Fruit fly (Drosophila melanogaster) whole organism, embryonic: Measurements from ENCODE around the gene Sgsh.

ENCODE experiments used
- ATbp ChIP-seq: fragments of 200-800 bp; sonication (Bioruptor generic); optimal IDR thresholded peaks from 2 replicates; lab custom pipeline; 2017; ENCODE audit warnings: missing biosample characterization, mild to moderate bottlenecking, missing genetic modification characterization, missing genetic modification reagents
- Abd-B ChIP-seq: fragments of 200-800 bp; sonication (Bioruptor generic); optimal IDR thresholded peaks from 2 replicates; lab custom pipeline; 2018; ENCODE audit warnings: missing biosample characterization, mild to moderate bottlenecking, missing genetic modification characterization, moderate library complexity
- C15 ChIP-seq: fragments of 200-800 bp; sonication (Bioruptor generic); IDR thresholded peaks from 3 replicates; pipeline ENCODE4 v1.3.6; 2022; ENCODE audit warnings: missing biosample characterization, missing genetic modification characterization
- CG12659 ChIP-seq: fragments of 200-800 bp; sonication (Bioruptor generic); optimal IDR thresholded peaks from 3 replicates; lab custom pipeline; 2017; ENCODE audit warnings: mild to moderate bottlenecking, missing biosample characterization, missing genetic modification reagents, missing genetic modification characterization
- CG15696 ChIP-seq: fragments of 200-800 bp; sonication (Bioruptor generic); optimal IDR thresholded peaks from 2 replicates; lab custom pipeline; 2019; ENCODE audit warnings: missing biosample characterization, mild to moderate bottlenecking, missing genetic modification characterization, moderate library complexity
- CG17359 ChIP-seq: fragments of 200-800 bp; sonication (Bioruptor generic); optimal IDR thresholded peaks from 3 replicates; lab custom pipeline; 2018; ENCODE audit warnings: missing biosample characterization, mild to moderate bottlenecking, missing genetic modification characterization, moderate library complexity
- CG17912 ChIP-seq: fragments of 200-800 bp; sonication (Bioruptor generic); optimal IDR thresholded peaks from 2 replicates; lab custom pipeline; 2018; ENCODE audit warnings: missing biosample characterization, mild to moderate bottlenecking, missing genetic modification characterization
- CG2129 ChIP-seq: fragments of 200-800 bp; sonication (Bioruptor generic); IDR thresholded peaks from 2 replicates; pipeline ENCODE4 v1.3.6; 2022; ENCODE audit warnings: missing biosample characterization, missing genetic modification characterization; ENCODE audit not compliant: partially characterized antibody
- CG2678 ChIP-seq: fragments of 200-800 bp; sonication (Bioruptor generic); optimal IDR thresholded peaks from 3 replicates; lab custom pipeline; 2019; ENCODE audit warnings: missing biosample characterization, mild to moderate bottlenecking, missing genetic modification characterization, moderate library complexity
- CG3281 ChIP-seq: fragments of 200-800 bp; sonication (Bioruptor generic); optimal IDR thresholded peaks from 3 replicates; lab custom pipeline; 2017; ENCODE audit warnings: missing biosample characterization, mild to moderate bottlenecking, missing genetic modification characterization
- CG33213 ChIP-seq: fragments of 200-800 bp; sonication (Bioruptor generic); optimal IDR thresholded peaks from 3 replicates; lab custom pipeline; 2016; ENCODE audit warnings: missing biosample characterization, missing genetic modification characterization
- CG4617 ChIP-seq: fragments of 200-800 bp; sonication (Bioruptor generic); optimal IDR thresholded peaks from 3 replicates; lab custom pipeline; 2016; ENCODE audit warnings: missing biosample characterization, missing genetic modification characterization, borderline replicate concordance
- CG7357 ChIP-seq: fragments of 200-800 bp; sonication (Bioruptor generic); IDR thresholded peaks from 3 replicates; pipeline ENCODE4 v1.3.6; 2022; ENCODE audit warnings: missing biosample characterization, missing genetic modification characterization
- CG7556 ChIP-seq: fragments of 200-800 bp; sonication (Bioruptor generic); optimal IDR thresholded peaks from 2 replicates; lab custom pipeline; 2017; ENCODE audit warnings: missing biosample characterization, mild to moderate bottlenecking, missing genetic modification characterization
- CG7963 ChIP-seq: fragments of 200-800 bp; sonication (Bioruptor generic); IDR thresholded peaks from 3 replicates; pipeline ENCODE4 v1.3.6; 2022; ENCODE audit warnings: missing biosample characterization, missing genetic modification characterization; ENCODE audit not compliant: partially characterized antibody
- CG9609 ChIP-seq: fragments of 200-800 bp; sonication (Bioruptor generic); optimal IDR thresholded peaks from 3 replicates; lab custom pipeline; 2016; ENCODE audit warnings: missing biosample characterization, missing genetic modification characterization
- CG9876 ChIP-seq: fragments of 200-800 bp; sonication (Bioruptor generic); optimal IDR thresholded peaks from 2 replicates; lab custom pipeline; 2016; ENCODE audit warnings: missing biosample characterization, missing genetic modification characterization
- Camta ChIP-seq: fragments of 200-800 bp; sonication (Bioruptor generic); optimal IDR thresholded peaks from 2 replicates; lab custom pipeline; 2016; ENCODE audit warnings: missing biosample characterization, missing genetic modification characterization
- Dll ChIP-seq: fragments of 200-800 bp; sonication (Bioruptor generic); IDR thresholded peaks from 4 replicates; pipeline ENCODE4 v1.3.6; 2022; ENCODE audit warnings: missing biosample characterization, missing genetic modification characterization; ENCODE audit not compliant: partially characterized antibody
- Ets65A ChIP-seq: fragments of 200-800 bp; sonication (Bioruptor generic); peaks from one replicate; lab custom pipeline; 2016; ENCODE audit warnings: missing biosample characterization, missing genetic modification characterization
- Ets97D ChIP-seq: fragments of 200-800 bp; sonication (Bioruptor generic); optimal IDR thresholded peaks from 3 replicates; lab custom pipeline; 2016; ENCODE audit warnings: missing biosample characterization, missing genetic modification characterization
- Hr51 ChIP-seq, 2 experiments: fragments of 200-800 bp; sonication (Bioruptor generic); optimal IDR thresholded peaks; 2 replicates in 1 of 2; 3 replicates in 1 of 2; lab custom pipeline; 2016 to 2018; ENCODE audit warnings: missing biosample characterization in 2 of 2, missing genetic modification characterization in 2 of 2, mild to moderate bottlenecking in 1 of 2, moderate library complexity in 1 of 2
- Kr ChIP-seq: fragments of 200-800 bp; sonication (Bioruptor generic); optimal IDR thresholded peaks from 2 replicates; lab custom pipeline; 2017; ENCODE audit warnings: missing biosample characterization, mild to moderate bottlenecking, missing genetic modification characterization
- NC2β ChIP-seq: fragments of 200-800 bp; sonication (Bioruptor generic); optimal IDR thresholded peaks from 2 replicates; lab custom pipeline; 2016; ENCODE audit warnings: missing biosample characterization, missing genetic modification characterization
- Neu2 ChIP-seq: fragments of 200-800 bp; sonication (Bioruptor generic); optimal IDR thresholded peaks from 3 replicates; lab custom pipeline; 2016; ENCODE audit warnings: missing biosample characterization, missing genetic modification characterization, borderline replicate concordance
- Rfx ChIP-seq: fragments of 200-800 bp; sonication (Bioruptor generic); IDR thresholded peaks from 2 replicates; pipeline ENCODE4 v1.3.6; 2022; ENCODE audit warnings: missing biosample characterization, missing genetic modification characterization
- bowl ChIP-seq: fragments of 200-800 bp; sonication (Bioruptor generic); IDR thresholded peaks from 2 replicates; pipeline ENCODE4 v1.3.6; 2022; ENCODE audit warnings: missing biosample characterization, missing genetic modification characterization
- chinmo ChIP-seq: fragments of 200-800 bp; sonication (Bioruptor generic); IDR thresholded peaks from 4 replicates; pipeline ENCODE4 v1.3.6; 2022; ENCODE audit warnings: missing biosample characterization, missing genetic modification characterization; ENCODE audit not compliant: partially characterized antibody
- croc ChIP-seq: fragments of 200-800 bp; sonication (Bioruptor generic); conservative IDR thresholded peaks from 3 replicates; pipeline ENCODE4 v1.3.6; 2022; ENCODE audit warnings: missing biosample characterization, missing genetic modification characterization
- dan ChIP-seq: fragments of 200-800 bp; sonication (Bioruptor generic); IDR thresholded peaks from 2 replicates; pipeline ENCODE4 v1.3.6; 2022; ENCODE audit warnings: missing biosample characterization, missing genetic modification characterization
- dati ChIP-seq: fragments of 200-800 bp; sonication (Bioruptor generic); IDR thresholded peaks from 2 replicates; pipeline ENCODE4 v1.3.6; 2022; ENCODE audit warnings: missing biosample characterization, missing genetic modification characterization
- dysf ChIP-seq: fragments of 200-800 bp; sonication (Bioruptor generic); IDR thresholded peaks from 3 replicates; pipeline ENCODE4 v1.3.6; 2022; ENCODE audit warnings: missing biosample characterization, missing genetic modification characterization
- eve ChIP-seq, 2 experiments: fragments of >200 bp; optimal IDR thresholded peaks; 2 replicates each; lab custom pipeline; 2017; ENCODE audit warnings: missing biosample characterization in 2 of 2, missing genetic modification characterization in 2 of 2
- grau ChIP-seq: fragments of 200-800 bp; optimal IDR thresholded peaks from 3 replicates; lab custom pipeline; 2019; ENCODE audit warnings: missing biosample characterization, mild to moderate bottlenecking, missing genetic modification characterization, moderate library complexity
- grn ChIP-seq: fragments of 200-800 bp; sonication (Bioruptor generic); optimal IDR thresholded peaks from 3 replicates; lab custom pipeline; 2017; ENCODE audit warnings: missing biosample characterization, missing genetic modification characterization
- jing ChIP-seq: fragments of 200-800 bp; sonication (Bioruptor generic); optimal IDR thresholded peaks from 2 replicates; lab custom pipeline; 2018; ENCODE audit warnings: missing biosample characterization, mild to moderate bottlenecking, missing genetic modification characterization
- lola ChIP-seq, 3 experiments: fragments of >200 bp in 2 of 3; fragments of 200-800 bp in 1 of 3; sonication (Bioruptor generic) in 1 of 3; optimal IDR thresholded peaks; 2 replicates each; lab custom pipeline; 2017 to 2019; ENCODE audit warnings: missing biosample characterization in 3 of 3, missing genetic modification characterization in 3 of 3, mild to moderate bottlenecking in 1 of 3, moderate library complexity in 1 of 3
- luna ChIP-seq: fragments of 200-800 bp; sonication (Bioruptor generic); optimal IDR thresholded peaks from 2 replicates; lab custom pipeline; 2016; ENCODE audit warnings: missing biosample characterization, missing genetic modification characterization
- oc ChIP-seq: fragments of 200-800 bp; sonication (Bioruptor generic); optimal IDR thresholded peaks from 2 replicates; lab custom pipeline; 2018; ENCODE audit warnings: missing biosample characterization, mild to moderate bottlenecking, missing genetic modification characterization, moderate library complexity
- pan ChIP-seq, 4 experiments: fragments of >200 bp in 3 of 4; fragments of 200-800 bp in 1 of 4; sonication (Bioruptor generic) in 1 of 4; optimal IDR thresholded peaks in 3 of 4; IDR thresholded peaks in 1 of 4; 2 replicates each; pipeline versions ENCODE4 v1.3.6 to Lab custom; 2017 to 2022; ENCODE audit warnings: missing biosample characterization in 2 of 4, missing genetic modification characterization in 2 of 4, mixed read lengths in 1 of 4
- pho ChIP-seq: fragments of 200-800 bp; sonication (Bioruptor generic); optimal IDR thresholded peaks from 2 replicates; lab custom pipeline; 2016; ENCODE audit warnings: missing biosample characterization, missing genetic modification characterization
- sens-2 ChIP-seq: fragments of 200-800 bp; sonication (Bioruptor generic); IDR thresholded peaks from 2 replicates; pipeline ENCODE4 v1.3.6; 2022; ENCODE audit warnings: missing biosample characterization, missing genetic modification characterization
- seq ChIP-seq: fragments of 200-800 bp; sonication (Bioruptor generic); IDR thresholded peaks from 2 replicates; pipeline ENCODE4 v1.3.6; 2022; ENCODE audit warnings: missing biosample characterization, missing genetic modification characterization
- sr ChIP-seq: fragments of 200-800 bp; sonication (Bioruptor generic); IDR thresholded peaks from 3 replicates; pipeline ENCODE4 v1.3.6; 2022; ENCODE audit warnings: missing biosample characterization, missing genetic modification characterization
- trem ChIP-seq: fragments of 200-800 bp; optimal IDR thresholded peaks from 3 replicates; lab custom pipeline; 2019; ENCODE audit warnings: missing biosample characterization, mild to moderate bottlenecking, missing genetic modification characterization, moderate library complexity
- zen2 ChIP-seq: fragments of 200-800 bp; sonication (Bioruptor generic); IDR thresholded peaks from 3 replicates; pipeline ENCODE4 v1.3.6; 2022; ENCODE audit warnings: missing biosample characterization, missing genetic modification characterization; ENCODE audit not compliant: partially characterized antibody
- zfh2 ChIP-seq: fragments of 200-800 bp; sonication (Bioruptor generic); optimal IDR thresholded peaks from 2 replicates; lab custom pipeline; 2016; ENCODE audit warnings: missing biosample characterization, missing genetic modification characterization

The Sgsh gene

DNA sequence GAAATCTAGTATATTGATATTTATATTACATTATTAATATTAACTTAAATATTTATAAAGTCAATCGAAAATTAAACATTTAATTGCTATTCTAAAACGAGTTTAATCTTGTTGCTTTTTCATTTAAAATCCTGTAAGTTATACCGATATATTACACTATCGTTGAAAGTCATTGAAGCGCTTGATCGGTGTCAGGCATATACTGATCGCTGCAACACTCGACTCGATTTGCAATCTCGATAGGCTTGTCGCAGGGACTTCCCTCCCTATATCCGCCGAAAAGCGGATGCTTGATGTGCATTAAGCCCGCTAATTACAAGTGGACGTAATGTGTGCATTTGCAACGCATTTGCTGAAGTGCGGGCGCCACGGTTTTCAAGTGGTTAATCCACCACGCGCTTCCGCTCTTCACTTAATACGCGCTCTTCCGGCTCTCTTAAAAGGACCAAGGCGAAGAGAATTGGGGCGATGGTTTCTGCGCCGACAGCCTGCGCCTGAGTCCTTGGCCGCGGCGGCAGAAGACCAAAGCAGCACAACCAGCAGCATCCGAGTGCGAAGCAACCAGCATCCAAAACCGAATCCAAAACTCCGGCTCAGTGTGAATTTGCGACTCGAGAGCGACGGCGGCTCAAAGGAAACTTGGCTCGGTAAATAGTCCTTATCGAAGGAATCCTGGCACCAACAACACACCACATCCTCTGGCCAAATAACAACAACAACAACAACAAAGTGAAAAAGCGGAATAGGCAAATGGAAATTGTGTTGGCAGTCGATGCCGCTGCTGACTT lies 16.4 kb upstream of the Sgsh start, which contains the start of gene CG42613 (continued):
- peak; percentile 73 for TF ChIP-seq CG12659 (GFP tag; lab: Kevin White, UChicago)
- peak; percentile 87 for TF ChIP-seq CG17912 (GFP tag; lab: Kevin White, UChicago)
- TF ChIP-seq dati (GFP tag; lab: Robert Waterston, UW), result 0 out of 2 replicates have a peak, but pooled peaks have one; percentile 40
- TF ChIP-seq Neu2 (GFP tag; lab: Kevin White, UChicago), result no peak
- TF ChIP-seq pan (optimal IDR thresholded peaks at IDR 0.05; lab: Kevin White, UChicago), result no peak
- TF ChIP-seq pan (GFP tag; optimal IDR thresholded peaks at IDR 0.05 in 1 of 2, IDR thresholded peaks at IDR 0.05 in 1 of 2), result peak in 1 of 2 experiments; percentile 40
- TF ChIP-seq Hr51 (GFP tag; optimal IDR thresholded peaks at IDR 0.05; lab: Kevin White, UChicago), result peak; percentile 43 to 44
- TF ChIP-seq grau (tag; lab: Kevin White, UChicago), result peak; percentile 28
- TF ChIP-seq Ets65A (GFP tag; lab: Kevin White, UChicago), result peak; percentile 92
- no peak for TF ChIP-seq CG7357
- peak; percentile 44 for TF ChIP-seq Camta
- TF ChIP-seq chinmo (GFP tag; lab: Robert Waterston, UW), result 0 out of 4 replicates have a peak, but pooled peaks have one; percentile 48
- TF ChIP-seq ATbp (GFP tag; lab: Kevin White, UChicago), result peak; percentile 77
- TF ChIP-seq croc, result no peak
- peak; percentile 72; the same call in 3 of the 4 replicates for TF ChIP-seq Dll (GFP tag; lab: Robert Waterston, UW)
- TF ChIP-seq dan (GFP tag; lab: Robert Waterston, UW), result no peak
- TF ChIP-seq trem (tag; lab: Kevin White, UChicago), result peak; percentile 36
- peak; percentile 95 for TF ChIP-seq Ets97D (GFP tag; lab: Kevin White, UChicago)
- peak; percentile 25 for TF ChIP-seq jing (GFP tag; lab: Kevin White, UChicago)
- no peak for TF ChIP-seq CG4617 (GFP tag; lab: Kevin White, UChicago)
- TF ChIP-seq NC2β (GFP tag; lab: Kevin White, UChicago), result peak; percentile 51
- TF ChIP-seq zen2 (GFP tag; lab: Robert Waterston, UW), result peak; percentile 64
- TF ChIP-seq luna (GFP tag; lab: Kevin White, UChicago), result no peak
- TF ChIP-seq CG9609 (GFP tag; lab: Kevin White, UChicago), result peak; percentile 72
- TF ChIP-seq zfh2 (GFP tag; lab: Kevin White, UChicago), result peak; percentile 9
- peak; percentile 73 for TF ChIP-seq Rfx (GFP tag; lab: Robert Waterston, UW)
- no peak; the same call in 1 of the 2 replicates for TF ChIP-seq bowl (GFP tag; lab: Robert Waterston, UW)
- TF ChIP-seq CG2129 (GFP tag; lab: Robert Waterston, UW), result peak; percentile 46; the same call in 1 of the 2 replicates
- peak; percentile 28 for TF ChIP-seq pho
- TF ChIP-seq CG2678 (tag; lab: Kevin White, UChicago), result peak; percentile 23
- no peak for TF ChIP-seq Abd-B (GFP tag; lab: Kevin White, UChicago)
- TF ChIP-seq CG3281 (GFP tag; lab: Kevin White, UChicago), result peak; percentile 79
- TF ChIP-seq C15 (GFP tag; lab: Robert Waterston, UW), result no peak
- TF ChIP-seq oc (tag; lab: Kevin White, UChicago), result peak; percentile 19
- no peak; the same call in 2 of the 3 replicates for TF ChIP-seq sr (GFP tag; lab: Robert Waterston, UW)
- 0 out of 2 replicates have a peak, but pooled peaks have one; percentile 47 for TF ChIP-seq sens-2 (GFP tag; lab: Robert Waterston, UW)
- TF ChIP-seq lola (GFP tag; optimal IDR thresholded peaks at IDR 0.05; lab: Kevin White, UChicago), result peak in 1 of 3 experiments; percentile 50
- peak; percentile 78 for TF ChIP-seq CG7963
- TF ChIP-seq eve (GFP tag; optimal IDR thresholded peaks at IDR 0.05; lab: Kevin White, UChicago), result no peak
- TF ChIP-seq dysf (GFP tag; lab: Robert Waterston, UW), result peak; percentile 45; the same call in 2 of the 3 replicates
- TF ChIP-seq seq, result peak; percentile 64; the same call in 1 of the 2 replicates
- TF ChIP-seq CG15696 (tag; lab: Kevin White, UChicago), result no peak
- peak; percentile 72 for TF ChIP-seq CG17359
- TF ChIP-seq CG9876 (GFP tag; lab: Kevin White, UChicago), result peak; percentile 19
- peak; percentile 36 for TF ChIP-seq CG33213
- peak; percentile 48 for TF ChIP-seq CG7556 (GFP tag; lab: Kevin White, UChicago)
- no peak for TF ChIP-seq Kr
- no peak for TF ChIP-seq grn (GFP tag; lab: Kevin White, UChicago)
